Worm (Caenorhabditis elegans): ENCODE data around the gene Y51H7BR.8.

DNA sequence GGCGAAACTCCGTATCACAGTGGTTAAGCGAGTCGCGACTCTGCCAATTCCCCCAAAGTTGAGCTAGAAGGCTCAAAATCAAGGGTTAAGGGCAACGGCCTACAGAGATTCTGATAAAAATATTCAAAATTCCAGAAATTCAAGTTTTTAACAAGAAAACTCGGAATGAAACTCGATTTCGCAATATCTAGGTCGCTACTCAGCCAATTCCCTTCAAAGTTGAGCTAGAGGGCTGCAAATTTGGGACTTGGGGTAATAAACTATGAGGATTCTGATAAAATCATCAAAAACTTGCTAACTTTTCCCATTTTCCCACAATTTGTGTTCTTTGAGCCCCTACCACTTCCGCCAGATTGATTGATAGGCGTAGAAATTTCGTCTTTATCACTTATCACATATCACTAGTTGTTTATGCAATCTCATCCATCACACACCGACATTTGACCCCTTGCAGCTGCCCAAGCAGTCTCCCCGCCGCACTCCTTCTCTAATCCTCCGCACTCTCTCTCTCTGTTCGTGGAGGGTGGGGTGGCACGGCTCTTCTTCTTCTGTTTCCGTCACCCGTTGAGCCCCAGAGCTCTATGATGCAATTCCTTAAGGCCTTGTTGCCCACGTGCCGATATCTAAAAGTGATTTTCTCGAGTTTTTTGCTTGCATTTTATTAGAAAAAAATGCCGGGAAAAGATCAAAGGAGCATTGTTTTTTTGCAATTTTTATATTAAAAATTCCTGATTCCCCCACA, 17.2 kb upstream of the Y51H7BR.8 start:
- no peak for TF ChIP-seq snpc-4 (tag; optimal IDR thresholded peaks at IDR 0.05)
- TF ChIP-seq snpc-1.2 (GFP tag; IDR thresholded peaks at IDR 0.05): no peak
- TF ChIP-seq zag-1 (tag; optimal IDR thresholded peaks at IDR 0.05): no peak
- TF ChIP-seq sdz-12 (GFP tag; optimal IDR thresholded peaks at IDR 0.05): no peak
- peak; percentile 36 for TF ChIP-seq nhr-11 (tag; optimal IDR thresholded peaks at IDR 0.05)

Data from whole organism, L4 larva.